Fruit fly (Drosophila melanogaster): Measurements from ENCODE around the gene CG32277.

CG32277 gene

dm6 chr3L:3224740-3225719 is 19.8 kb upstream of the CG32277 start, which contains the start of gene Larp4B (continued):
- no peak for TF ChIP-seq Six4 (GFP tag; optimal IDR thresholded peaks at IDR 0.05)
- no peak for TF ChIP-seq bab2 (GFP tag; optimal IDR thresholded peaks at IDR 0.05)
- no peak for TF ChIP-seq tll (GFP tag; optimal IDR thresholded peaks at IDR 0.05)
- TF ChIP-seq CG9797 (GFP tag; optimal IDR thresholded peaks at IDR 0.05), result peak; percentile 82
- TF ChIP-seq Mrtf (GFP tag; IDR thresholded peaks at IDR 0.05), result no peak
- peak; percentile 40 for TF ChIP-seq YL-1 (GFP tag; optimal IDR thresholded peaks at IDR 0.05)
- TF ChIP-seq pros (GFP tag; optimal IDR thresholded peaks at IDR 0.05), result no peak
- no peak for TF ChIP-seq Hr39 (optimal IDR thresholded peaks at IDR 0.05)
- no peak for TF ChIP-seq Blimp-1 (GFP tag; optimal IDR thresholded peaks at IDR 0.05)
- no peak for TF ChIP-seq CG10209 (GFP tag; optimal IDR thresholded peaks at IDR 0.05)
- no peak for TF ChIP-seq exex (tag; optimal IDR thresholded peaks at IDR 0.05)
- no peak for TF ChIP-seq usp (GFP tag; optimal IDR thresholded peaks at IDR 0.05)
- no peak for TF ChIP-seq Hey (tag; optimal IDR thresholded peaks at IDR 0.05)
- no peak for TF ChIP-seq CG7745 (tag; optimal IDR thresholded peaks at IDR 0.05)
- no peak for TF ChIP-seq H15 (GFP tag; IDR thresholded peaks at IDR 0.05)
- TF ChIP-seq zen (tag; optimal IDR thresholded peaks at IDR 0.05), result peak; percentile 27
- no peak for TF ChIP-seq CG12236 (GFP tag; optimal IDR thresholded peaks at IDR 0.05)
- TF ChIP-seq CG11504 (tag; optimal IDR thresholded peaks at IDR 0.05), result no peak
- no peak for TF ChIP-seq tap (tag; optimal IDR thresholded peaks at IDR 0.05)
- TF ChIP-seq CG5245 (GFP tag; optimal IDR thresholded peaks at IDR 0.05), result no peak
- TF ChIP-seq fu2 (GFP tag; optimal IDR thresholded peaks at IDR 0.05), result peak; percentile 8
- TF ChIP-seq Optix (GFP tag; IDR thresholded peaks at IDR 0.05), result no peak
- peak; percentile 17 for TF ChIP-seq nerfin-1 (tag; optimal IDR thresholded peaks at IDR 0.05)
- TF ChIP-seq scrt (GFP tag; optimal IDR thresholded peaks at IDR 0.05), result no peak
- no peak for TF ChIP-seq Poxn (GFP tag; IDR thresholded peaks at IDR 0.05)
- TF ChIP-seq oc (tag; optimal IDR thresholded peaks at IDR 0.05), result no peak
- TF ChIP-seq CG18764 (GFP tag; optimal IDR thresholded peaks at IDR 0.05), result no peak
- TF ChIP-seq dimm (GFP tag; IDR thresholded peaks at IDR 0.05), result no peak
- no peak for TF ChIP-seq Stat92E (GFP tag; optimal IDR thresholded peaks at IDR 0.05)
- peak; percentile 59 for TF ChIP-seq CTCF (GFP tag; optimal IDR thresholded peaks at IDR 0.05)
- no peak for TF ChIP-seq wor (GFP tag; IDR thresholded peaks at IDR 0.05)
- no peak for TF ChIP-seq pnt (GFP tag; optimal IDR thresholded peaks at IDR 0.05)
- no peak for TF ChIP-seq gem (tag; optimal IDR thresholded peaks at IDR 0.05)
- TF ChIP-seq CG13296 (GFP tag; optimal IDR thresholded peaks at IDR 0.05), result no peak
- peak; percentile 78 for TF ChIP-seq Lhr (GFP tag; optimal IDR thresholded peaks at IDR 0.05)
- TF ChIP-seq slbo (GFP tag; IDR thresholded peaks at IDR 0.05), result peak; percentile 35; the same call in 1 of the 2 replicates
- TF ChIP-seq kni (GFP tag; optimal IDR thresholded peaks at IDR 0.05), result no peak
- TF ChIP-seq HHEX (GFP tag; optimal IDR thresholded peaks at IDR 0.05), result no peak
- TF ChIP-seq CG16813 (GFP tag; IDR thresholded peaks at IDR 0.05; ENCODE audit: partially characterized antibody), result peak; percentile 72
- TF ChIP-seq Elba2 (GFP tag; optimal IDR thresholded peaks at IDR 0.05), result no peak
- TF ChIP-seq CG3838 (GFP tag; optimal IDR thresholded peaks at IDR 0.05), result no peak
- peak; percentile 75 for TF ChIP-seq trem (tag; optimal IDR thresholded peaks at IDR 0.05)
- TF ChIP-seq twi (tag; optimal IDR thresholded peaks at IDR 0.05), result no peak
- TF ChIP-seq jumu (GFP tag; optimal IDR thresholded peaks at IDR 0.05), result peak; percentile 4
- TF ChIP-seq H2.0 (GFP tag; IDR thresholded peaks at IDR 0.05), result no peak
- TF ChIP-seq CG6813 (GFP tag; optimal IDR thresholded peaks at IDR 0.05), result no peak
- TF ChIP-seq CG3995 (GFP tag; optimal IDR thresholded peaks at IDR 0.05), result peak; percentile 73
- TF ChIP-seq Camta (GFP tag; optimal IDR thresholded peaks at IDR 0.05), result no peak
- no peak for TF ChIP-seq tio (GFP tag; optimal IDR thresholded peaks at IDR 0.05)

All from whole organism, embryonic.